Fruit fly (Drosophila melanogaster): ENCODE results near the gene CG7992.

DNA sequence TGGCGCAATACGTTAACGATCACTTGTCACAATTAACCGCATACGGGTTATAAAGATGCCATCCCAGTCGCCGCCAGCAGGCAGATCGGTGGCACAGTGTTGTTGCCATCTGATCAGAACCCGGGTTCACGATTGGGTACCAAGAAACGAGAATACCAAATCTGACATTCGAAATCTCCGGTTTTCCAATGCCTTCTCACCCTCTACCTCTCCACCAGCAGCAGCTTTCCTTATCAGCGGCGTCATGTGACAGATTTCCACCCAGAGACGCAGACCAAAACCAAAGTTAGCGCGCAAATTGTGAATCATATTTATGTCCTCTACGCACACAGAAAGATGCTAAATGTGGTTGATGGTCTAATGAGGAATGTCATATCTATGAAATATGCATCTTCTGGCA lies 8.4 kb downstream of the CG7992 start:
- TF ChIP-seq cad (GFP tag; optimal IDR thresholded peaks at IDR 0.05) = no peak
- no peak for TF ChIP-seq Oaz (GFP tag; IDR thresholded peaks at IDR 0.05)
- no peak for TF ChIP-seq CG11723 (GFP tag; optimal IDR thresholded peaks at IDR 0.05)
- no peak for TF ChIP-seq eve (GFP tag; optimal IDR thresholded peaks at IDR 0.05)
- TF ChIP-seq Hmr (GFP tag; optimal IDR thresholded peaks at IDR 0.05) = no peak
- no peak for TF ChIP-seq CG18619 (GFP tag; optimal IDR thresholded peaks at IDR 0.05)
- no peak for TF ChIP-seq lmd (GFP tag; IDR thresholded peaks at IDR 0.05)
- TF ChIP-seq ap (GFP tag; IDR thresholded peaks at IDR 0.05) = no peak
- no peak for TF ChIP-seq D19B (GFP tag; optimal IDR thresholded peaks at IDR 0.05)
- TF ChIP-seq lilli (GFP tag; optimal IDR thresholded peaks at IDR 0.05) = no peak
- no peak for TF ChIP-seq CG12155 (GFP tag; optimal IDR thresholded peaks at IDR 0.05)
- TF ChIP-seq lola (GFP tag; optimal IDR thresholded peaks at IDR 0.05) = no peak
